Worm (Caenorhabditis elegans) whole organism, early embryonic: ENCODE results near the gene K10H10.10.

ENCODE experiments used
- B0310.2 ChIP-seq: sonication (generic microtip); optimal IDR thresholded peaks from 2 replicates; lab custom pipeline; 2016; ENCODE audit warnings: mild to moderate bottlenecking, missing genetic modification characterization, missing compliant biosample characterization
- F13C5.2 ChIP-seq: sonication (generic microtip); optimal IDR thresholded peaks from 2 replicates; lab custom pipeline; 2017; ENCODE audit warnings: mild to moderate bottlenecking, missing genetic modification characterization, inconsistent platforms, missing compliant biosample characterization
- aly-1 ChIP-seq: sonication (generic microtip); optimal IDR thresholded peaks from 2 replicates; lab custom pipeline; 2016; ENCODE audit warnings: missing genetic modification characterization, missing compliant biosample characterization
- ama-1 ChIP-seq: fragments of 150-350 bp; optimal IDR thresholded peaks from 2 replicates; lab custom pipeline; 2014
- ceh-13 ChIP-seq: fragments of 200-800 bp; sonication (Bioruptor generic); optimal IDR thresholded peaks from 2 replicates; lab custom pipeline; 2018; ENCODE audit warnings: mild to moderate bottlenecking, missing genetic modification characterization, missing compliant biosample characterization
- ceh-36 ChIP-seq: sonication (generic microtip); optimal IDR thresholded peaks from 2 replicates; lab custom pipeline; 2016; ENCODE audit warnings: missing genetic modification characterization, inconsistent platforms, missing compliant biosample characterization
- ets-7 ChIP-seq: sonication (generic microtip); optimal IDR thresholded peaks from 2 replicates; lab custom pipeline; 2016; ENCODE audit warnings: missing genotype, missing genetic modification characterization, missing compliant biosample characterization
- flt-1 ChIP-seq: fragments of 200-800 bp; sonication (Bioruptor generic); IDR thresholded peaks from 2 replicates; pipeline ENCODE4 v1.3.6; 2022; ENCODE audit warnings: missing genetic modification characterization, missing compliant biosample characterization
- hmbx-1 ChIP-seq: sonication (generic microtip); optimal IDR thresholded peaks from 2 replicates; lab custom pipeline; 2016; ENCODE audit warnings: mild to moderate bottlenecking, missing genetic modification characterization, missing compliant biosample characterization
- hmg-4 ChIP-seq: fragments of 200-800 bp; sonication (Bioruptor generic); optimal IDR thresholded peaks from 2 replicates; lab custom pipeline; 2018; ENCODE audit warnings: mild to moderate bottlenecking, missing genetic modification characterization, missing compliant biosample characterization
- hnd-1 ChIP-seq: sonication (generic microtip); optimal IDR thresholded peaks from 2 replicates; lab custom pipeline; 2016; ENCODE audit warnings: missing genetic modification characterization, missing compliant biosample characterization
- pes-1 ChIP-seq: fragments of 200-800 bp; sonication (Bioruptor generic); IDR thresholded peaks from 2 replicates; pipeline ENCODE4 v1.3.6; 2022; ENCODE audit warnings: missing genetic modification reagents, missing genetic modification characterization, missing compliant biosample characterization
- scrt-1 ChIP-seq: fragments of 200-800 bp; sonication (Bioruptor generic); IDR thresholded peaks from 2 replicates; pipeline ENCODE4 v1.3.6; 2022; ENCODE audit warnings: missing genetic modification characterization, missing compliant biosample characterization
- sea-1 ChIP-seq: fragments of 200-800 bp; sonication (Bioruptor generic); conservative IDR thresholded peaks from 2 replicates; pipeline ENCODE4 v1.3.6; 2022; ENCODE audit warnings: missing genetic modification characterization, missing compliant biosample characterization
- tbx-11 ChIP-seq: fragments of 200-800 bp; sonication (Bioruptor generic); IDR thresholded peaks from 2 replicates; pipeline ENCODE4 v1.3.6; 2022; ENCODE audit warnings: missing genetic modification characterization, missing compliant biosample characterization
- tbx-37 ChIP-seq: fragments of 200-800 bp; sonication (Bioruptor generic); conservative IDR thresholded peaks from 2 replicates; pipeline ENCODE4 v1.3.6; 2022; ENCODE audit warnings: missing genetic modification reagents, missing genetic modification characterization, missing compliant biosample characterization
- tra-4 ChIP-seq: sonication (generic microtip); optimal IDR thresholded peaks from 2 replicates; lab custom pipeline; 2017; ENCODE audit warnings: missing genetic modification characterization, missing compliant biosample characterization

Gene K10H10.10

ce11 chrII:14502997-14503396 is 4.6 kb upstream of the K10H10.10 start, which contains the start of gene K10H10.6:
TSS of gene K10H10.6 (plus strand) at chrII:14503297.
- TF ChIP-seq flt-1 (GFP tag; lab: Robert Waterston, UW) (no peak), ceh-13 (GFP tag; lab: Kevin White, UChicago) (no peak), hmbx-1 (no peak), B0310.2 (tag; lab: Kevin White, UChicago) (no peak), aly-1 (tag; lab: Kevin White, UChicago) (no peak)

- no peak for TF ChIP-seq hmbx-1
- TF ChIP-seq sea-1 (GFP tag; lab: Robert Waterston, UW), result no peak
- TF ChIP-seq flt-1 (GFP tag; lab: Robert Waterston, UW), result no peak
- TF ChIP-seq tbx-11 (GFP tag; lab: Robert Waterston, UW), result no peak
- no peak for TF ChIP-seq aly-1 (tag; lab: Kevin White, UChicago)
- no peak for TF ChIP-seq tra-4 (tag; lab: Kevin White, UChicago)
- TF ChIP-seq scrt-1 (GFP tag; lab: Robert Waterston, UW), result no peak
- TF ChIP-seq hmg-4, result no peak
- TF ChIP-seq tbx-37, result no peak
- TF ChIP-seq ceh-13 (GFP tag; lab: Kevin White, UChicago), result no peak
- no peak for TF ChIP-seq ets-7
- TF ChIP-seq hnd-1 (tag; lab: Kevin White, UChicago), result no peak
- TF ChIP-seq ama-1, result no peak
- no peak for TF ChIP-seq pes-1 (GFP tag; lab: Robert Waterston, UW)
- no peak for TF ChIP-seq B0310.2 (tag; lab: Kevin White, UChicago)
These were observed 1.3 kb upstream of the K10H10.10 start, which contains the start of gene K10H10.12 for ce11 chrII:14506245-14506644. TSS of gene K10H10.12 (minus strand) at chrII:14506345.

ce11 chrII:14510162-14510561 is 2.6 kb downstream of the K10H10.10 start:
- TF ChIP-seq ceh-13 (GFP tag; lab: Kevin White, UChicago), result no peak
- no peak for TF ChIP-seq flt-1 (GFP tag; lab: Robert Waterston, UW)
- no peak for TF ChIP-seq ama-1
- TF ChIP-seq F13C5.2 (tag; lab: Kevin White, UChicago), result no peak
- no peak for TF ChIP-seq sea-1 (GFP tag; lab: Robert Waterston, UW)
- TF ChIP-seq ets-7, result no peak
- TF ChIP-seq ceh-36 (tag; lab: Kevin White, UChicago), result no peak
- TF ChIP-seq pes-1 (GFP tag; lab: Robert Waterston, UW), result no peak
- no peak for TF ChIP-seq aly-1 (tag; lab: Kevin White, UChicago)
- TF ChIP-seq hnd-1 (tag; lab: Kevin White, UChicago), result no peak
- no peak for TF ChIP-seq hmg-4
- no peak for TF ChIP-seq tra-4 (tag; lab: Kevin White, UChicago)
- TF ChIP-seq tbx-37, result no peak
- TF ChIP-seq hmbx-1, result no peak
- TF ChIP-seq B0310.2 (tag; lab: Kevin White, UChicago), result no peak
- TF ChIP-seq tbx-11 (GFP tag; lab: Robert Waterston, UW), result no peak
- no peak for TF ChIP-seq scrt-1 (GFP tag; lab: Robert Waterston, UW)

- TF ChIP-seq tra-4 (tag; lab: Kevin White, UChicago) (no peak), pes-1 (GFP tag; lab: Robert Waterston, UW) (no peak), tbx-37 (no peak), hnd-1 (tag; lab: Kevin White, UChicago) (no peak), ceh-36 (tag; lab: Kevin White, UChicago) (no peak), flt-1 (GFP tag; lab: Robert Waterston, UW) (no peak), aly-1 (tag; lab: Kevin White, UChicago) (no peak), ama-1 (no peak), F13C5.2 (tag; lab: Kevin White, UChicago) (no peak), ceh-13 (GFP tag; lab: Kevin White, UChicago) (no peak), ets-7 (no peak), hmg-4 (no peak), B0310.2 (tag; lab: Kevin White, UChicago) (no peak), sea-1 (GFP tag; lab: Robert Waterston, UW) (no peak), hmbx-1 (no peak)
These were observed 3.6 kb downstream of the K10H10.10 start, which contains the start of gene K10H10.13 for ce11 chrII:14511189-14511588. TSS of gene K10H10.13 (minus strand) at chrII:14511289.

ce11 chrII:14515017-14515416 is 7.5 kb downstream of the K10H10.10 start, which contains the start of gene K10H10.9:
TSS of gene K10H10.9 (minus strand) at chrII:14515117.
- TF ChIP-seq scrt-1 (GFP tag; lab: Robert Waterston, UW), result no peak
- TF ChIP-seq tbx-11 (GFP tag; lab: Robert Waterston, UW), result no peak
- no peak for TF ChIP-seq hmbx-1
- TF ChIP-seq F13C5.2 (tag; lab: Kevin White, UChicago), result no peak
- no peak for TF ChIP-seq tra-4 (tag; lab: Kevin White, UChicago)
- TF ChIP-seq ets-7, result no peak
- TF ChIP-seq aly-1 (tag; lab: Kevin White, UChicago), result no peak
- no peak for TF ChIP-seq hmg-4
- no peak for TF ChIP-seq ceh-36 (tag; lab: Kevin White, UChicago)

- TF ChIP-seq tra-4 (tag; lab: Kevin White, UChicago) (no peak), sea-1 (GFP tag; lab: Robert Waterston, UW) (no peak), ama-1 (no peak), hmbx-1 (no peak)
These were observed 14.5 kb downstream of the K10H10.10 start, which contains the start of gene btb-19 for ce11 chrII:14522037-14522436. TSS of gene btb-19 (minus strand) at chrII:14522137.

ce11 chrII:14523070-14523572 is 15.6 kb downstream of the K10H10.10 start, which contains the start of gene btb-20:
TSS of gene btb-20 (minus strand) at chrII:14523522.
- TF ChIP-seq ceh-13 (GFP tag; lab: Kevin White, UChicago), result no peak
- no peak for TF ChIP-seq pes-1 (GFP tag; lab: Robert Waterston, UW)
- no peak for TF ChIP-seq tbx-37
- TF ChIP-seq ceh-36 (tag; lab: Kevin White, UChicago), result no peak
- TF ChIP-seq F13C5.2 (tag; lab: Kevin White, UChicago), result no peak
- TF ChIP-seq B0310.2 (tag; lab: Kevin White, UChicago), result no peak
- TF ChIP-seq aly-1 (tag; lab: Kevin White, UChicago), result no peak
- no peak for TF ChIP-seq sea-1 (GFP tag; lab: Robert Waterston, UW)
- no peak for TF ChIP-seq tbx-11 (GFP tag; lab: Robert Waterston, UW)
- TF ChIP-seq hmbx-1, result no peak
